Fruit fly (Drosophila melanogaster): ENCODE results near the gene CG7840.

Gene CG7840

dm6 chr2L:8292159-8292887 lies 13.1 kb upstream of the CG7840 start (continued):
- TF ChIP-seq CG2889 (GFP tag; IDR thresholded peaks at IDR 0.05) (peak; percentile 95), CG5953 (GFP tag; IDR thresholded peaks at IDR 0.05) (peak; percentile 94), ERR (GFP tag; optimal IDR thresholded peaks at IDR 0.05) (peak; percentile 79), CG2199 (GFP tag; IDR thresholded peaks at IDR 0.05) (peak; percentile 98), Sox100B (GFP tag; optimal IDR thresholded peaks at IDR 0.05) (peak; percentile 95), CG1792 (GFP tag; optimal IDR thresholded peaks at IDR 0.05) (peak; percentile 80), vfl (GFP tag; optimal IDR thresholded peaks at IDR 0.05) (peak; percentile 93), seq (GFP tag; IDR thresholded peaks at IDR 0.05) (peak; percentile 97), sqz (GFP tag; optimal IDR thresholded peaks at IDR 0.05) (peak; percentile 96), ewg (GFP tag; optimal IDR thresholded peaks at IDR 0.05) (peak; percentile 91), MESR4 (GFP tag; optimal IDR thresholded peaks at IDR 0.05) (peak; percentile 46), ems (GFP tag; optimal IDR thresholded peaks at IDR 0.05) (peak; percentile 93), CG1603 (tag; optimal IDR thresholded peaks at IDR 0.05) (peak; percentile 93), dimm (GFP tag; IDR thresholded peaks at IDR 0.05) (peak; percentile 94), dm (GFP tag; optimal IDR thresholded peaks at IDR 0.05) (peak; percentile 88), stc (GFP tag; IDR thresholded peaks at IDR 0.05) (peak; percentile 98), usp (GFP tag; optimal IDR thresholded peaks at IDR 0.05) (no peak), PHDP (tag; optimal IDR thresholded peaks at IDR 0.05) (peak; percentile 97), Hmr (GFP tag; optimal IDR thresholded peaks at IDR 0.05) (peak; percentile 95), C15 (GFP tag; IDR thresholded peaks at IDR 0.05) (peak; percentile 93), CG1647 (GFP tag; optimal IDR thresholded peaks at IDR 0.05) (peak; percentile 93), CG34376 (GFP tag; optimal IDR thresholded peaks at IDR 0.05) (peak; percentile 96), Hsf (GFP tag; optimal IDR thresholded peaks at IDR 0.05) (peak; percentile 96), danr (GFP tag; IDR thresholded peaks at IDR 0.05) (peak; percentile 95), Ets65A (GFP tag) (peak; percentile 93), ftz-f1 (GFP tag; optimal IDR thresholded peaks at IDR 0.05) (peak; percentile 57), CG10543 (GFP tag; optimal IDR thresholded peaks at IDR 0.05) (peak; percentile 97), CG18476 (GFP tag; optimal IDR thresholded peaks at IDR 0.05) (peak; percentile 94), emc (GFP tag; optimal IDR thresholded peaks at IDR 0.05) (peak; percentile 21), CG15073 (GFP tag; optimal IDR thresholded peaks at IDR 0.05) (peak; percentile 66), gsb (GFP tag; IDR thresholded peaks at IDR 0.05) (peak; percentile 93), Gsc (GFP tag; IDR thresholded peaks at IDR 0.05) (no peak; the same call in 1 of the 2 replicates), CG9817 (tag; optimal IDR thresholded peaks at IDR 0.05) (peak; percentile 97), CG3065 (GFP tag; optimal IDR thresholded peaks at IDR 0.05) (peak; percentile 76), tap (tag; optimal IDR thresholded peaks at IDR 0.05) (peak; percentile 97), MTF-1 (GFP tag; optimal IDR thresholded peaks at IDR 0.05; ENCODE audit: borderline replicate concordance) (peak; percentile 86), CG7839 (tag; optimal IDR thresholded peaks at IDR 0.05) (peak; percentile 97), btn (GFP tag; optimal IDR thresholded peaks at IDR 0.05) (peak; percentile 84), GATAe (GFP tag; conservative IDR thresholded peaks at IDR 0.05) (peak; percentile 87), CG2202 (tag; optimal IDR thresholded peaks at IDR 0.05) (peak; percentile 95), CG34422 (GFP tag; IDR thresholded peaks at IDR 0.05) (peak; percentile 98), ab (GFP tag; optimal IDR thresholded peaks at IDR 0.05) (peak; percentile 68), CG7963 (GFP tag; IDR thresholded peaks at IDR 0.05; ENCODE audit: partially characterized antibody) (no peak), wek (GFP tag; optimal IDR thresholded peaks at IDR 0.05) (peak; percentile 85), Kr (GFP tag; optimal IDR thresholded peaks at IDR 0.05) (no peak), Opbp (GFP tag; IDR thresholded peaks at IDR 0.05; ENCODE audit: partially characterized antibody) (no peak), twi (tag; optimal IDR thresholded peaks at IDR 0.05) (peak; percentile 93), sob (GFP tag; IDR thresholded peaks at IDR 0.05) (peak; percentile 98), Meics (GFP tag; optimal IDR thresholded peaks at IDR 0.05) (peak; percentile 96), Usf (GFP tag; optimal IDR thresholded peaks at IDR 0.05) (peak; percentile 81)

Measured in whole organism, embryonic.